Worm (Caenorhabditis elegans) whole organism, L4 larva: ENCODE measurements around the gene cyp-32A1.
A peak's percentile ranks its signal among the peaks of the same experiment; 100 is the strongest.

Experiments used
- F10B5.3 ChIP-seq: sonication (generic microtip); optimal IDR thresholded peaks from 2 replicates; lab custom pipeline; 2016; ENCODE audit warnings: mild to moderate bottlenecking, missing genetic modification characterization, missing compliant biosample characterization
- F37D6.2 ChIP-seq: sonication (generic microtip); optimal IDR thresholded peaks from 2 replicates; lab custom pipeline; 2016; ENCODE audit warnings: mild to moderate bottlenecking, missing genetic modification characterization, missing compliant biosample characterization
- T20F7.1 ChIP-seq: fragments of 200-800 bp; sonication (Bioruptor generic); optimal IDR thresholded peaks from 2 replicates; lab custom pipeline; 2018; ENCODE audit warnings: mild to moderate bottlenecking, missing genetic modification characterization, missing compliant biosample characterization
- T26A8.4 ChIP-seq: fragments of 200-800 bp; sonication (Bioruptor generic); IDR thresholded peaks from 2 replicates; pipeline ENCODE4 v1.3.6; 2022; ENCODE audit warnings: missing genetic modification characterization, missing compliant biosample characterization
- ZK337.2 ChIP-seq: fragments of 200-800 bp; sonication (Bioruptor generic); IDR thresholded peaks from 2 replicates; pipeline ENCODE4 v1.3.6; 2022; ENCODE audit warnings: missing genetic modification reagents, missing genetic modification characterization, missing compliant biosample characterization
- ZK546.5 ChIP-seq, 2 experiments: sonication (generic microtip); optimal IDR thresholded peaks; 2 replicates each; lab custom pipeline; 2017; ENCODE audit warnings: missing biosample characterization in 2 of 2, missing genetic modification characterization in 2 of 2
- aly-2 ChIP-seq: sonication (generic microtip); optimal IDR thresholded peaks from 2 replicates; lab custom pipeline; 2018; ENCODE audit warnings: missing biosample characterization, missing genetic modification characterization
- ama-1 ChIP-seq: fragments of 150-350 bp; optimal IDR thresholded peaks from 2 replicates; lab custom pipeline; 2014; ENCODE audit warnings: inconsistent platforms, mixed read lengths
- arid-1 ChIP-seq: fragments of 200-800 bp; sonication (Bioruptor generic); conservative IDR thresholded peaks from 2 replicates; pipeline ENCODE4 v1.3.6; 2022; ENCODE audit warnings: missing genetic modification reagents, missing genetic modification characterization, missing compliant biosample characterization
- attf-4 ChIP-seq: sonication (generic microtip); optimal IDR thresholded peaks from 3 replicates; lab custom pipeline; 2017; ENCODE audit warnings: missing biosample characterization, missing genetic modification characterization
- ceh-20 ChIP-seq: fragments of 200-800 bp; sonication (Bioruptor generic); IDR thresholded peaks from 2 replicates; pipeline ENCODE4 v1.3.6; 2022; ENCODE audit warnings: missing genetic modification reagents, missing genetic modification characterization, missing compliant biosample characterization
- ceh-28 ChIP-seq: fragments of 150-350 bp; optimal IDR thresholded peaks from 2 replicates; lab custom pipeline; 2014; ENCODE audit warnings: missing biosample characterization, missing genetic modification reagents, missing genetic modification characterization
- ceh-32 ChIP-seq: sonication (generic microtip); optimal IDR thresholded peaks from 2 replicates; lab custom pipeline; 2016; ENCODE audit warnings: mild to moderate bottlenecking, missing genetic modification characterization, missing compliant biosample characterization; ENCODE audit not compliant: poor library complexity
- daf-12 ChIP-seq: fragments of 150-350 bp; optimal IDR thresholded peaks from 2 replicates; lab custom pipeline; 2014; ENCODE audit warnings: missing biosample characterization, missing genetic modification reagents, missing genetic modification characterization
- daf-8 ChIP-seq: fragments of 200-800 bp; sonication (Bioruptor generic); IDR thresholded peaks from 2 replicates; pipeline ENCODE4 v1.3.6; 2022; ENCODE audit warnings: missing genetic modification characterization, missing compliant biosample characterization
- dmd-8 ChIP-seq: fragments of 200-800 bp; sonication (Bioruptor generic); IDR thresholded peaks from 2 replicates; pipeline ENCODE4 v1.3.6; 2022; ENCODE audit warnings: missing genetic modification characterization, missing compliant biosample characterization
- gei-8 ChIP-seq: fragments of 200-800 bp; sonication (Bioruptor generic); optimal IDR thresholded peaks from 2 replicates; lab custom pipeline; 2018; ENCODE audit warnings: mild to moderate bottlenecking, missing genetic modification characterization, missing compliant biosample characterization
- hlh-11 ChIP-seq: fragments of 200-800 bp; sonication (Bioruptor generic); optimal IDR thresholded peaks from 2 replicates; lab custom pipeline; 2018; ENCODE audit warnings: mild to moderate bottlenecking, missing genetic modification characterization, missing compliant biosample characterization
- hlh-30 ChIP-seq: sonication (generic microtip); optimal IDR thresholded peaks from 2 replicates; lab custom pipeline; 2017; ENCODE audit warnings: antibody characterized with exemption, mild to moderate bottlenecking, missing genetic modification characterization, missing compliant biosample characterization; ENCODE audit not compliant: insufficient read depth
- jun-1 ChIP-seq: fragments of 150-350 bp; optimal IDR thresholded peaks from 2 replicates; lab custom pipeline; 2014; ENCODE audit warnings: missing biosample characterization, missing genetic modification reagents, missing genetic modification characterization
- lin-1 ChIP-seq: fragments of 200-800 bp; sonication (Bioruptor generic); IDR thresholded peaks from 2 replicates; pipeline ENCODE4 v1.3.6; 2022; ENCODE audit warnings: missing genetic modification reagents, missing genetic modification characterization, missing compliant biosample characterization
- lin-15B ChIP-seq: fragments of 150-350 bp; sonication (generic microtip); optimal IDR thresholded peaks from 3 replicates; lab custom pipeline; 2014; ENCODE audit warnings: missing biosample characterization, missing genetic modification characterization
- lin-29 ChIP-seq: fragments of 200-800 bp; sonication (Bioruptor generic); IDR thresholded peaks from 2 replicates; pipeline ENCODE4 v1.3.6; 2022; ENCODE audit warnings: missing genetic modification reagents, missing genetic modification characterization, missing compliant biosample characterization
- lin-39 ChIP-seq: fragments of 150-350 bp; optimal IDR thresholded peaks from 2 replicates; lab custom pipeline; 2014; ENCODE audit warnings: missing biosample characterization, missing genetic modification reagents, missing genetic modification characterization
- mdl-1 ChIP-seq, 2 experiments: fragments of 150-350 bp in 1 of 2; sonication (generic microtip) in 1 of 2; optimal IDR thresholded peaks; 2 replicates each; lab custom pipeline; 2014 to 2017; ENCODE audit warnings: missing biosample characterization in 2 of 2, missing genetic modification characterization in 2 of 2
- mep-1 ChIP-seq: fragments of 150-350 bp; sonication (generic microtip); optimal IDR thresholded peaks from 3 replicates; lab custom pipeline; 2014; ENCODE audit warnings: missing biosample characterization, missing genetic modification characterization
- nhr-102 ChIP-seq: sonication (generic microtip); optimal IDR thresholded peaks from 2 replicates; lab custom pipeline; 2016; ENCODE audit warnings: mild to moderate bottlenecking, missing genetic modification characterization, moderate library complexity, missing compliant biosample characterization
- nhr-11 ChIP-seq: fragments of 150-350 bp; optimal IDR thresholded peaks from 2 replicates; lab custom pipeline; 2014; ENCODE audit warnings: missing biosample characterization, missing genetic modification characterization
- nhr-6 ChIP-seq: fragments of 150-350 bp; optimal IDR thresholded peaks from 2 replicates; lab custom pipeline; 2014; ENCODE audit warnings: missing biosample characterization, missing genetic modification characterization
- nhr-77 ChIP-seq: fragments of 150-350 bp; optimal IDR thresholded peaks from 2 replicates; lab custom pipeline; 2014; ENCODE audit warnings: missing biosample characterization, missing genetic modification characterization
- pha-4 ChIP-seq, 2 experiments: fragments of 150-350 bp in 1 of 2; fragments of 200-800 bp in 1 of 2; sonication (Bioruptor generic) in 1 of 2; IDR thresholded peaks in 1 of 2; optimal IDR thresholded peaks in 1 of 2; 2 replicates each; pipeline versions ENCODE4 v1.3.6 to Lab custom; 2014 to 2022; ENCODE audit warnings: missing genetic modification characterization in 2 of 2, missing genetic modification reagents in 2 of 2, missing biosample characterization in 1 of 2, missing compliant biosample characterization in 1 of 2
- php-3 ChIP-seq: fragments of 200-800 bp; sonication (Bioruptor generic); IDR thresholded peaks from 2 replicates; pipeline ENCODE4 v1.3.6; 2022; ENCODE audit warnings: missing genetic modification reagents, missing genetic modification characterization, missing compliant biosample characterization
- pqm-1 ChIP-seq: sonication (generic microtip); optimal IDR thresholded peaks from 2 replicates; lab custom pipeline; 2017; ENCODE audit warnings: missing biosample characterization, missing genetic modification characterization
- rbr-2 ChIP-seq: sonication (generic microtip); optimal IDR thresholded peaks from 2 replicates; lab custom pipeline; 2016; ENCODE audit warnings: missing genotype, missing genetic modification characterization, missing compliant biosample characterization
- saeg-2 ChIP-seq: fragments of 200-800 bp; sonication (Bioruptor generic); IDR thresholded peaks from 2 replicates; pipeline ENCODE4 v1.3.6; 2022; ENCODE audit warnings: missing genetic modification reagents, missing genetic modification characterization, missing compliant biosample characterization
- sdz-12 ChIP-seq: fragments of 200-800 bp; sonication (Bioruptor generic); optimal IDR thresholded peaks from 2 replicates; lab custom pipeline; 2018; ENCODE audit warnings: mild to moderate bottlenecking, missing genetic modification characterization, missing compliant biosample characterization
- spr-1 ChIP-seq: sonication (generic microtip); optimal IDR thresholded peaks from 2 replicates; lab custom pipeline; 2016; ENCODE audit warnings: mild to moderate bottlenecking, missing genetic modification characterization, missing compliant biosample characterization
- tag-97 ChIP-seq: fragments of 200-800 bp; sonication (Bioruptor generic); IDR thresholded peaks from 2 replicates; pipeline ENCODE4 v1.3.6; 2022; ENCODE audit warnings: missing genetic modification characterization, missing compliant biosample characterization
- tra-1 ChIP-seq: fragments of 200-800 bp; sonication (Bioruptor generic); IDR thresholded peaks from 2 replicates; pipeline ENCODE4 v1.3.6; 2022; ENCODE audit warnings: missing genetic modification reagents, missing genetic modification characterization, missing compliant biosample characterization
- unc-130 ChIP-seq: sonication (generic microtip); optimal IDR thresholded peaks from 2 replicates; lab custom pipeline; 2016; ENCODE audit warnings: missing genetic modification reagents, missing genetic modification characterization, missing compliant biosample characterization
- vab-7 ChIP-seq: fragments of 200-800 bp; sonication (Bioruptor generic); IDR thresholded peaks from 2 replicates; pipeline ENCODE4 v1.3.6; 2022; ENCODE audit warnings: missing genetic modification reagents, missing genetic modification characterization, missing compliant biosample characterization
- zfp-3 ChIP-seq: fragments of 200-800 bp; sonication (Bioruptor generic); conservative IDR thresholded peaks from 2 replicates; pipeline ENCODE4 v1.3.6; 2022; ENCODE audit warnings: missing genetic modification reagents, missing genetic modification characterization, missing compliant biosample characterization
- zip-2 ChIP-seq: fragments of 150-350 bp; optimal IDR thresholded peaks from 2 replicates; lab custom pipeline; 2014; ENCODE audit warnings: missing biosample characterization, missing genetic modification characterization
- ztf-11 ChIP-seq: fragments of 150-350 bp; optimal IDR thresholded peaks from 2 replicates; lab custom pipeline; 2014; ENCODE audit warnings: missing biosample characterization, missing genetic modification characterization

The cyp-32A1 gene

DNA sequence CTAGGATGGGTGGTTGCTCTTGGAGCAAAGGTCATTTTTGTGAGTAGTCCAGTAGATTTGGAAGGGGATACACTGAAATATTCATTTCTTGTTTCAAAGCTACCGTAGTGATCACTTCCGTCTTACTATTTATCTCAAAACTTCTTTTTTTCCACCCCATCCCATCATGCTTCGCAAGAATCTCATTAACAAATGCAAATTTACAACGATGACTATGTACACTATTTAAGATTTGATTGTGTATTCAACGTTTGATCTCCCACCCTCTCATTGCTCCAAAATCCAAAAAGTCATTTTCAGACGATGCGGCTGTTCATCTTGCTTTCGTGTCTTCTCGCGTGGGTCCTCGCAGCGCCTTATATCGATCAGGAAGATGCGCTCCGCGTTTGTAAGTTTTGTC lies 11.5 kb downstream of the cyp-32A1 start, which contains the start of gene flp-21:
Gene flp-21 (plus strand): TSS at position 301 of the 400 bp plus-strand sequence.
- TF ChIP-seq ztf-11 (tag; lab: Kevin White, UChicago), result no peak
- no peak for TF ChIP-seq nhr-102 (tag; lab: Kevin White, UChicago)
- no peak for TF ChIP-seq sdz-12 (GFP tag; lab: Kevin White, UChicago)
- no peak for TF ChIP-seq ama-1
- no peak for TF ChIP-seq F37D6.2 (tag; lab: Kevin White, UChicago)
- no peak for TF ChIP-seq T20F7.1 (GFP tag; lab: Kevin White, UChicago)
- TF ChIP-seq, all 104 proteins: peak for 0

- TF ChIP-seq T20F7.1 (GFP tag; lab: Kevin White, UChicago), result no peak
- TF ChIP-seq zfp-3 (GFP tag; lab: Robert Waterston, UW), result no peak
- TF ChIP-seq zip-2 (tag; lab: Kevin White, UChicago), result no peak
- no peak for TF ChIP-seq daf-12 (tag; lab: Kevin White, UChicago)
- no peak for TF ChIP-seq ZK337.2 (GFP tag; lab: Robert Waterston, UW)
- TF ChIP-seq ceh-20, result no peak
- TF ChIP-seq rbr-2 (tag; lab: Kevin White, UChicago), result no peak
- TF ChIP-seq saeg-2, result no peak
- no peak for TF ChIP-seq T26A8.4 (GFP tag; lab: Robert Waterston, UW)
- TF ChIP-seq lin-15B (tag; lab: Kevin White, UChicago), result no peak
- no peak for TF ChIP-seq daf-8 (GFP tag; lab: Robert Waterston, UW)
- TF ChIP-seq vab-7 (GFP tag; lab: Robert Waterston, UW), result no peak
- TF ChIP-seq spr-1 (tag; lab: Kevin White, UChicago), result no peak
- no peak for TF ChIP-seq hlh-30 (tag; lab: Kevin White, UChicago)
- no peak for TF ChIP-seq jun-1
- no peak for TF ChIP-seq gei-8 (GFP tag; lab: Kevin White, UChicago)
These were observed 16.5 kb downstream of the cyp-32A1 start, which contains the start of gene ZK742.7 for ce11 chrV:7798079-7798478. Gene ZK742.7, plus strand, starts transcription at chrV:7798379.

- TF ChIP-seq arid-1 (GFP tag; lab: Robert Waterston, UW) (no peak), pha-4 (GFP tag; IDR thresholded peaks at IDR 0.05; lab: Robert Waterston, UW) (no peak), pha-4 (tag; optimal IDR thresholded peaks at IDR 0.05; lab: Kevin White, UChicago) (no peak)
These were observed 22.0 kb downstream of the cyp-32A1 start for ce11 chrV:7803563-7803962.

DNA sequence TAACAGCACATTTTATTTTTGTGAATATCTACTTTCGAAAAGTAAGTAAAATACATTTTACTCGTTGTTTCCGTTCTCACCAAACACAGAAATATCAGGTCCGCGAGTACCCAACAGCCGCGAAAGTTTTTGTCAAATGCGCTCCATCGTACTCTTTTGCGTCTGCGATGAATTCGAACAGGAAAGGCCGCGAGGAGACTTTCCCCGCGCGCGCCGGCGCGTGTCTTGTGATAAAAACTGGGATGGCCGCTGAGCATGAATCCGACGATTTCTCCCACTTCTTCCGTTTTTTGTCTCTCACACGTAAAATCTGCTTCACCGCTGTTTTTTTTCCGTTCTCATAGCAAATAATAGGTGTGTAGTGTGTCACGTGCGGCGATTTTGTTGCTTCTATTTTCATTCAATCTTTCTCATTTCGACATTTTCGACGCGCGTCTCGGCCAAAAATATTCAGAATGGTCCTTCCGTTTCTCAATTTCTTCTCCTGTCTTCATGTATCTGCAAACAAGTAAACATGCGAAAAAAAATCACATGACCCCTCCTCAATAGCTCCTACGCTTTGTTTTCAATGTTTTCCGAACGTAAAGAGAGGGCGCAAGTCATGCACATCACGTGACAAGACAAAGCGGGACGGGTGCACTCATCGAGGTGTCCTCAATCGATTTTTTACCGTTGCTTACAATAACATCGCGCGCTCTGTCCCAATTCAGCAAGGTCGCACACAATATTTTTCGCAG lies 22.6 kb downstream of the cyp-32A1 start, which contains the start of gene uvs-1:
Gene uvs-1 (minus strand): TSS at position 145 of the 737 bp plus-strand sequence.
- TF ChIP-seq nhr-11 (tag; lab: Kevin White, UChicago) (peak; percentile 40), tra-1 (no peak), lin-15B (tag; lab: Kevin White, UChicago) (no peak), unc-130 (GFP tag; lab: Kevin White, UChicago) (no peak), nhr-77 (tag; lab: Kevin White, UChicago) (peak; percentile 39), saeg-2 (no peak), ceh-28 (tag; lab: Kevin White, UChicago) (peak; percentile 9), arid-1 (GFP tag; lab: Robert Waterston, UW) (no peak), mdl-1 (tag; optimal IDR thresholded peaks at IDR 0.05; lab: Kevin White, UChicago) (peak; percentile 46 to 80), rbr-2 (tag; lab: Kevin White, UChicago) (no peak), tag-97 (GFP tag; lab: Robert Waterston, UW) (no peak), mep-1 (peak; percentile 8), F10B5.3 (tag; lab: Kevin White, UChicago) (no peak), hlh-11 (peak; percentile 51), nhr-6 (tag; lab: Kevin White, UChicago) (no peak), lin-39 (tag; lab: Kevin White, UChicago) (no peak), attf-4 (tag; lab: Kevin White, UChicago) (no peak), ceh-20 (no peak), lin-29 (GFP tag; lab: Robert Waterston, UW) (no peak), pqm-1 (tag; lab: Kevin White, UChicago) (no peak), php-3 (GFP tag; lab: Robert Waterston, UW) (no peak), lin-1 (no peak), dmd-8 (GFP tag; lab: Robert Waterston, UW) (no peak), ZK546.5 (tag; optimal IDR thresholded peaks at IDR 0.05; lab: Kevin White, UChicago) (no peak), ztf-11 (tag; lab: Kevin White, UChicago) (no peak), ceh-32 (tag; lab: Kevin White, UChicago) (no peak), aly-2 (tag; lab: Kevin White, UChicago) (no peak)
